Fruit fly (Drosophila melanogaster): Measurements from ENCODE around the gene Hcf.

Gene Hcf

dm6 chr4:395869-396568, 36.3 kb downstream of the Hcf start:
- TF ChIP-seq CG4318 (GFP tag; optimal IDR thresholded peaks at IDR 0.05) = no peak
- no peak for TF ChIP-seq CG8632 (GFP tag; optimal IDR thresholded peaks at IDR 0.05)
- no peak for TF ChIP-seq Sox15 (GFP tag; optimal IDR thresholded peaks at IDR 0.05)
- peak; percentile 23 for TF ChIP-seq Sox14 (GFP tag; optimal IDR thresholded peaks at IDR 0.05)
- no peak for TF ChIP-seq fd59A (GFP tag; optimal IDR thresholded peaks at IDR 0.05)
- TF ChIP-seq salr (GFP tag; optimal IDR thresholded peaks at IDR 0.05) = no peak
- TF ChIP-seq CG3919 (GFP tag; optimal IDR thresholded peaks at IDR 0.05) = no peak
- no peak for TF ChIP-seq Ets21C (GFP tag; optimal IDR thresholded peaks at IDR 0.05)
- no peak for TF ChIP-seq eg (GFP tag; IDR thresholded peaks at IDR 0.05)
- no peak for TF ChIP-seq CG15336 (GFP tag; IDR thresholded peaks at IDR 0.05)
- peak; percentile 12 for TF ChIP-seq Hr39 (GFP tag; optimal IDR thresholded peaks at IDR 0.05)
- TF ChIP-seq Sox102F (GFP tag; optimal IDR thresholded peaks at IDR 0.05) = peak; percentile 15
- peak; percentile 1 for TF ChIP-seq topi (GFP tag; optimal IDR thresholded peaks at IDR 0.05)
- no peak for TF ChIP-seq net (GFP tag; optimal IDR thresholded peaks at IDR 0.05)
- TF ChIP-seq Met (GFP tag; optimal IDR thresholded peaks at IDR 0.05) = peak; percentile 40
- TF ChIP-seq Ets96B (tag; optimal IDR thresholded peaks at IDR 0.05) = no peak
- TF ChIP-seq CG10669 (GFP tag; optimal IDR thresholded peaks at IDR 0.05) = no peak
- peak; percentile 29 for TF ChIP-seq CG10631 (GFP tag; optimal IDR thresholded peaks at IDR 0.05)
- peak; percentile 41 for TF ChIP-seq Eip75B (GFP tag; optimal IDR thresholded peaks at IDR 0.05)
- peak; percentile 47 for TF ChIP-seq CG3032 (tag; optimal IDR thresholded peaks at IDR 0.05)
- TF ChIP-seq Smox (GFP tag; optimal IDR thresholded peaks at IDR 0.05) = peak; percentile 27
- peak; percentile 31 for TF ChIP-seq lz (GFP tag; optimal IDR thresholded peaks at IDR 0.05)
- TF ChIP-seq Hr38 (GFP tag; optimal IDR thresholded peaks at IDR 0.05) = no peak
- TF ChIP-seq spab (GFP tag; optimal IDR thresholded peaks at IDR 0.05) = peak; percentile 34
- no peak for TF ChIP-seq CG34406 (GFP tag; optimal IDR thresholded peaks at IDR 0.05)
- no peak for TF ChIP-seq fkh (GFP tag; optimal IDR thresholded peaks at IDR 0.05)
- no peak for TF ChIP-seq CG16779 (tag; optimal IDR thresholded peaks at IDR 0.05)
- no peak for TF ChIP-seq CG1621 (tag; optimal IDR thresholded peaks at IDR 0.05)
- TF ChIP-seq CG6808 (GFP tag; optimal IDR thresholded peaks at IDR 0.05) = peak; percentile 8
- peak; percentile 87 for TF ChIP-seq Eip78C (GFP tag)
- no peak for TF ChIP-seq CG32006 (GFP tag; optimal IDR thresholded peaks at IDR 0.05)
- peak; percentile 27 for TF ChIP-seq pdm3 (GFP tag; optimal IDR thresholded peaks at IDR 0.05)
- TF ChIP-seq esn (GFP tag; optimal IDR thresholded peaks at IDR 0.05) = no peak
- peak; percentile 17 for TF ChIP-seq Hr4 (GFP tag; optimal IDR thresholded peaks at IDR 0.05)
- TF ChIP-seq Blimp-1 (GFP tag; optimal IDR thresholded peaks at IDR 0.05) = no peak
- no peak for TF ChIP-seq CG8319 (GFP tag; optimal IDR thresholded peaks at IDR 0.05)
- TF ChIP-seq CG8119 (GFP tag; IDR thresholded peaks at IDR 0.05) = no peak
- peak; percentile 80 for TF ChIP-seq svp (GFP tag)
- no peak for TF ChIP-seq Lpt (GFP tag; optimal IDR thresholded peaks at IDR 0.05)
- TF ChIP-seq Gug (GFP tag; IDR thresholded peaks at IDR 0.05) = no peak
- peak; percentile 12 for TF ChIP-seq CG6792 (GFP tag; optimal IDR thresholded peaks at IDR 0.05)
- no peak for TF ChIP-seq achi (GFP tag; optimal IDR thresholded peaks at IDR 0.05)
- TF ChIP-seq OdsH (GFP tag; optimal IDR thresholded peaks at IDR 0.05) = peak; percentile 17
- no peak for TF ChIP-seq CG9139 (GFP tag; optimal IDR thresholded peaks at IDR 0.05)
- TF ChIP-seq Eip93F (GFP tag; optimal IDR thresholded peaks at IDR 0.05) = no peak
- TF ChIP-seq dsx (GFP tag; optimal IDR thresholded peaks at IDR 0.05; ENCODE audit: poor library complexity, severe bottlenecking) = no peak
- no peak for TF ChIP-seq CG6854 (GFP tag; optimal IDR thresholded peaks at IDR 0.05)
- no peak for TF ChIP-seq CG11762 (GFP tag; optimal IDR thresholded peaks at IDR 0.05; ENCODE audit: insufficient read depth)
- TF ChIP-seq CG6276 (GFP tag; optimal IDR thresholded peaks at IDR 0.05) = no peak
- TF ChIP-seq CG11902 (GFP tag; optimal IDR thresholded peaks at IDR 0.05) = no peak
- peak; percentile 41 for TF ChIP-seq acj6 (GFP tag; optimal IDR thresholded peaks at IDR 0.05)
- no peak for TF ChIP-seq vri (GFP tag; optimal IDR thresholded peaks at IDR 0.05)

All from whole organism, prepupa.